Worm (Caenorhabditis elegans) whole organism, mixed stage, embryonic: Measurements from ENCODE around the gene vha-5.

Experiments
- M03D4.4 ChIP-seq: sonication (generic microtip); optimal IDR thresholded peaks from 2 replicates; lab custom pipeline; 2017; ENCODE audit warnings: mild to moderate bottlenecking, missing genetic modification characterization, missing compliant biosample characterization
- blmp-1 ChIP-seq: fragments of 150-350 bp; optimal IDR thresholded peaks from 2 replicates; lab custom pipeline; 2014; ENCODE audit warnings: missing biosample characterization, missing genetic modification characterization
- ceh-39 ChIP-seq: fragments of 150-350 bp; optimal IDR thresholded peaks from 2 replicates; lab custom pipeline; 2014; ENCODE audit warnings: missing biosample characterization, missing genetic modification characterization
- ceh-43 ChIP-seq: fragments of 200-800 bp; sonication (Bioruptor generic); optimal IDR thresholded peaks from 2 replicates; lab custom pipeline; 2018; ENCODE audit warnings: mild to moderate bottlenecking, missing genetic modification characterization, moderate library complexity, missing compliant biosample characterization
- cnd-1 ChIP-seq: fragments of 200-800 bp; sonication (Bioruptor generic); optimal IDR thresholded peaks from 2 replicates; lab custom pipeline; 2018; ENCODE audit warnings: mild to moderate bottlenecking, missing genetic modification characterization, missing compliant biosample characterization
- drap-1 ChIP-seq: fragments of 200-800 bp; sonication (Bioruptor generic); optimal IDR thresholded peaks from 3 replicates; lab custom pipeline; 2018; ENCODE audit warnings: mild to moderate bottlenecking, missing genetic modification characterization, missing compliant biosample characterization
- elt-1 ChIP-seq: sonication (generic microtip); optimal IDR thresholded peaks from 2 replicates; lab custom pipeline; 2017; ENCODE audit warnings: missing genetic modification characterization, mild to moderate bottlenecking, missing compliant biosample characterization, antibody characterized with exemption, moderate library complexity, borderline replicate concordance; ENCODE audit not compliant: insufficient read depth
- elt-3 ChIP-seq: fragments of 150-350 bp; optimal IDR thresholded peaks from 2 replicates; lab custom pipeline; 2014; ENCODE audit warnings: missing biosample characterization, missing genetic modification characterization
- flh-1 ChIP-seq: fragments of 200-800 bp; sonication (Bioruptor generic); optimal IDR thresholded peaks from 2 replicates; lab custom pipeline; 2018; ENCODE audit warnings: mild to moderate bottlenecking, missing genetic modification characterization, moderate library complexity, missing compliant biosample characterization
- hlh-1 ChIP-seq: fragments of 150-350 bp; optimal IDR thresholded peaks from 2 replicates; lab custom pipeline; 2014; ENCODE audit warnings: missing biosample characterization, missing genetic modification reagents, missing genetic modification characterization
- lin-13 ChIP-seq: fragments of 150-350 bp; optimal IDR thresholded peaks from 2 replicates; lab custom pipeline; 2014; ENCODE audit warnings: missing biosample characterization, missing genetic modification characterization
- lin-32 ChIP-seq: fragments of 200-800 bp; sonication (Bioruptor generic); optimal IDR thresholded peaks from 2 replicates; lab custom pipeline; 2018; ENCODE audit warnings: mild to moderate bottlenecking, missing genetic modification characterization, missing compliant biosample characterization
- lsy-2 ChIP-seq: fragments of 150-350 bp; optimal IDR thresholded peaks from 2 replicates; lab custom pipeline; 2014; ENCODE audit warnings: missing biosample characterization, missing genetic modification characterization
- mab-5 ChIP-seq: fragments of 150-350 bp; optimal IDR thresholded peaks from 2 replicates; lab custom pipeline; 2014; ENCODE audit warnings: missing biosample characterization, missing genetic modification characterization
- mep-1 ChIP-seq: fragments of 150-350 bp; optimal IDR thresholded peaks from 2 replicates; lab custom pipeline; 2017; ENCODE audit warnings: missing biosample characterization, missing genetic modification reagents, missing genetic modification characterization, inconsistent platforms
- mls-2 ChIP-seq: sonication (generic microtip); optimal IDR thresholded peaks from 2 replicates; lab custom pipeline; 2016; ENCODE audit warnings: mild to moderate bottlenecking, missing genetic modification characterization, moderate library complexity, missing compliant biosample characterization
- nhr-12 ChIP-seq: fragments of 150-350 bp; optimal IDR thresholded peaks from 2 replicates; lab custom pipeline; 2014; ENCODE audit warnings: missing biosample characterization, missing genetic modification characterization
- nhr-2 ChIP-seq: fragments of 150-350 bp; optimal IDR thresholded peaks from 2 replicates; lab custom pipeline; 2014; ENCODE audit warnings: missing biosample characterization, missing genetic modification characterization
- nhr-237 ChIP-seq: fragments of 150-350 bp; optimal IDR thresholded peaks from 2 replicates; lab custom pipeline; 2014; ENCODE audit warnings: missing biosample characterization, missing genetic modification characterization
- nhr-76 ChIP-seq: sonication (generic microtip); optimal IDR thresholded peaks from 2 replicates; lab custom pipeline; 2017; ENCODE audit warnings: missing biosample characterization, missing genetic modification characterization
- pha-4 ChIP-seq: fragments of 150-350 bp; optimal IDR thresholded peaks from 2 replicates; lab custom pipeline; 2018; ENCODE audit warnings: missing biosample characterization, missing genetic modification reagents, missing genetic modification characterization
- sem-2 ChIP-seq: fragments of 200-800 bp; sonication (Bioruptor generic); optimal IDR thresholded peaks from 2 replicates; lab custom pipeline; 2018; ENCODE audit warnings: mild to moderate bottlenecking, missing genetic modification characterization, missing compliant biosample characterization
- snpc-4 ChIP-seq: fragments of 150-350 bp; optimal IDR thresholded peaks from 2 replicates; lab custom pipeline; 2014; ENCODE audit warnings: missing biosample characterization, missing genetic modification characterization
- sptf-1 ChIP-seq: sonication (generic microtip); optimal IDR thresholded peaks from 2 replicates; lab custom pipeline; 2017; ENCODE audit warnings: mild to moderate bottlenecking, missing genetic modification characterization, moderate library complexity, missing compliant biosample characterization
- tbx-8 ChIP-seq: fragments of 200-800 bp; sonication (Bioruptor generic); optimal IDR thresholded peaks from 2 replicates; lab custom pipeline; 2018; ENCODE audit warnings: mild to moderate bottlenecking, missing genetic modification characterization, moderate library complexity, missing compliant biosample characterization
- unc-120 ChIP-seq: sonication (generic microtip); optimal IDR thresholded peaks from 2 replicates; lab custom pipeline; 2017; ENCODE audit warnings: missing genetic modification characterization, missing compliant biosample characterization; ENCODE audit not compliant: poor library complexity, severe bottlenecking
- unc-39 ChIP-seq: fragments of 150-350 bp; optimal IDR thresholded peaks from 2 replicates; lab custom pipeline; 2014; ENCODE audit warnings: missing biosample characterization, missing genetic modification characterization
- unc-62 ChIP-seq: fragments of 150-350 bp; optimal IDR thresholded peaks from 2 replicates; lab custom pipeline; 2014; ENCODE audit warnings: missing biosample characterization, missing genetic modification reagents, missing genetic modification characterization

vha-5 gene

DNA sequence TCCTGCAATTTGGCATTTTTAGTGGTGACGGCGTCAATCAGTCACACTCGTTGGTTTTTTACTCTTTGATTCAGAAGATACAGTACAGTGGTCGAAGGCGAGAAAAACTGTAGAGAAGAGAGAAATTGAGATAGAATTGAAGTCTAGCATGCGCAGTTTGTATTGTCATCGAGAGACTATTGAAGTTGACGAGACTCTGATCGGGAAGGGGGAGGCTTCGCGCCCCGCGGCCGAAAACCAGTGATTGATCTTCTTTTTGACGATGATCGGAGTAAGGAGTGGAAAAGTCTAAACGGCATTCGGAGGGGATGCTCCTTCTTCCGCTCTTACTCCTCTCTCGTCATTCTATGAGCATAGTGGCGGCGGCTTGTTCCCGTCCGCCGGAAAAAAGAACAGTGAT, 1.8 kb upstream of the vha-5 start:
- no peak for TF ChIP-seq ceh-39 (tag; lab: Kevin White, UChicago)
- TF ChIP-seq nhr-2 (tag; lab: Kevin White, UChicago), result no peak
- TF ChIP-seq nhr-237 (tag; lab: Kevin White, UChicago), result peak; percentile 7

DNA sequence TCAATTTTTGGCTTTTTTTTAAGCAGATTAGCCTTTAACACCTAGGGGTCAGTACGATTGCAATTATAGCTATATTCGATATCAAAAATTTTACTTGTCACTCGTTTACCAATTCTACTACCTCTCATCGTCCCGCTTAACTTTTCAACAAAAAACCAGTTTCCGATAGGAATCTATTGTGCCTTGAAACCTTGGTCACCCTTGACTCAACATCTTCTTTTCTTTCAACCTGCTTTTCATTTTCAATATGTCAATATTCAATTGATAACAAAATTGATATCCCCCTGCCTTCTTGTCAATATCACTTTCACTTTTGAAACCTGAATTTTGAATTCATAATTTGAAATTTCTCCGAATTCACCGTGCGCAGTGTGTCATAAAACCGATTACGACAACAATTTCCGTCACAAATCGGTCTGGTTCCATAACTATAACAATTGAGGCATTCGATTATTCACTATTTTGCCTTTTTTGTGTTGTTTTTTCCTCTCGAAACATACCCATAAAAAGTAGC, 1.1 kb upstream of the vha-5 start:
- TF ChIP-seq snpc-4 (tag; lab: Kevin White, UChicago) (no peak), lsy-2 (no peak), nhr-76 (tag; lab: Kevin White, UChicago) (no peak), blmp-1 (peak; percentile 61), unc-120 (tag; lab: Kevin White, UChicago) (no peak), nhr-12 (no peak)

- no peak for TF ChIP-seq elt-1 (tag; lab: Kevin White, UChicago)
- TF ChIP-seq mls-2, result no peak
- TF ChIP-seq nhr-76 (tag; lab: Kevin White, UChicago), result no peak
- TF ChIP-seq blmp-1, result no peak
- TF ChIP-seq cnd-1 (tag; lab: Kevin White, UChicago), result no peak
- TF ChIP-seq mab-5 (tag; lab: Kevin White, UChicago), result no peak
- no peak for TF ChIP-seq unc-120 (tag; lab: Kevin White, UChicago)
- TF ChIP-seq M03D4.4 (tag; lab: Kevin White, UChicago), result no peak
- no peak for TF ChIP-seq pha-4 (tag; lab: Kevin White, UChicago)
- TF ChIP-seq lsy-2, result no peak
- TF ChIP-seq tbx-8 (GFP tag; lab: Kevin White, UChicago), result no peak
These were observed 3.6 kb downstream of the vha-5 start for ce11 chrIV:8307408-8307807.

- TF ChIP-seq pha-4 (tag; lab: Kevin White, UChicago) (no peak), mab-5 (tag; lab: Kevin White, UChicago) (no peak), unc-62 (no peak), lin-13 (tag; lab: Kevin White, UChicago) (no peak), cnd-1 (tag; lab: Kevin White, UChicago) (no peak), elt-1 (tag; lab: Kevin White, UChicago) (no peak), nhr-76 (tag; lab: Kevin White, UChicago) (no peak), tbx-8 (GFP tag; lab: Kevin White, UChicago) (no peak), flh-1 (GFP tag; lab: Kevin White, UChicago) (no peak), snpc-4 (tag; lab: Kevin White, UChicago) (no peak), drap-1 (GFP tag; lab: Kevin White, UChicago) (no peak)
- TF ChIP-seq, all 35 proteins: peak for 0
These were observed 8.3 kb downstream of the vha-5 start for ce11 chrIV:8312105-8312504.

DNA sequence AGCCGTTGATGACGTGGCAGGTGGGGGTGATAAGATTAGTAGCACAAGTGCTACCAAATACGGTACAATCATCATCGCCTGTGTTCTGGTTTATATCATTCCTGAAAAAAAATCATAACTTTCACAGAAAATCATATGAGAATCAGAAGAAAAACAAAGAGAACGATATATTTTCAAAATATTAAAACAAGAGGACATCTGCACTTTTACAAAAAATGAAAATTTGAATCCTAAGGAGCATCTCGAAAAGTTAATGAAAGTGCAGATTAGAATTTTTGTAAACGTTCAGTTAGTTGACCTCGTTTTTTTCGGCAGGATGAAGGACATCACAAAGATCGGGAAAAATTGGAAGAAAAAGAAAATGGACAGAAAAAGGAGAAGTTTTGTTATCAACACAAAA, 9.1 kb downstream of the vha-5 start, which contains the start of gene F35H10.10:
F35H10.10 (minus strand) TSS at position 101 of the 400 bp plus-strand sequence.
- no peak for TF ChIP-seq unc-39 (tag; lab: Kevin White, UChicago)
- TF ChIP-seq sem-2 (GFP tag; lab: Kevin White, UChicago), result no peak
- TF ChIP-seq tbx-8 (GFP tag; lab: Kevin White, UChicago), result no peak
- TF ChIP-seq lin-32, result no peak
- TF ChIP-seq hlh-1, result no peak

DNA sequence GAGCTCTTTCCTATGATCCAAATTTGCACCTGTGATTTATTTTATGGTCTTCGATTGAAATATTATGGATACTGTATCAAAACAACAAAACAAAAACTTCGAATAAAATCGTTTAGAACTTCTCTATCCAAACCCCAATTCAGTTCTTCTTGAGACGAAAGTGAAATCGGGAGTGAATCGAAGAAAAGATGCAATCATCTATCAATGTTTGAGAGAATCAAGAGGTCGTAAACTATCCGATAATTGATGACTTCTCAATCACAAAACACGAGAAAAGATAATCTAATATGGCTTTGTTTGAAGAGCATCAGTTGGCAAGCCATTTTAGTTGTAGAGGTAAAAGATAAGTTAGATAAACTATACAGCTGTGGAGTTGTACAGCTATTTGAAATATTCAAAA, 14.0 kb downstream of the vha-5 start:
- TF ChIP-seq ceh-43 (GFP tag; lab: Kevin White, UChicago) (no peak), sptf-1 (tag; lab: Kevin White, UChicago) (no peak), blmp-1 (no peak), mep-1 (tag; lab: Kevin White, UChicago) (no peak), elt-3 (tag; lab: Kevin White, UChicago) (no peak), ceh-39 (tag; lab: Kevin White, UChicago) (no peak), M03D4.4 (tag; lab: Kevin White, UChicago) (no peak)
